Worm (Caenorhabditis elegans): Measurements from ENCODE around the gene Y43B11AL.1.

DNA sequence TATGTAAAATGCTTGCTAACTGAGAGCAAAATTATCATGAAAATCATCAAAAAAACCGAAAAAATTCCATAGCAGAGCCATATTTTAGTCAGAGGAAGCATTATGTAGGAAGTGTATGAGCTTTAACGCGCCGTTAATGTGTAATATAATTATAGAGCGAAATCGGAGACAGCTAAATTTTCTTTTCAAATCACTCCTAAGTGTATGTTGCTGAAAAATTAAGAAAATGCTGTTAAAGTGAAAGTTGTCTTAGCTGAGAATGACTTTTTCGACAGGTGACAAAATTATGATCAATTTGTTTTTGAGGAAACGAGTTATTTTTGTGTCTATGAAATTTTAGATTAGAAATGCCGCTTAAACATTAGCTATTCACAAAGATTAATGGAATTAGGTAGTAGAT is 9.9 kb downstream of the Y43B11AL.1 start, which contains the start of gene srg-50:
- TF ChIP-seq nhr-11 (tag; optimal IDR thresholded peaks at IDR 0.05) (no peak), nhr-76 (tag; optimal IDR thresholded peaks at IDR 0.05) (no peak)

Measured in whole organism, L1 larva.